Fruit fly (Drosophila melanogaster) whole organism, embryonic: ENCODE data around the gene rdog.

Experiments
- Abd-B ChIP-seq: fragments of 200-800 bp; sonication (Bioruptor generic); optimal IDR thresholded peaks from 2 replicates; lab custom pipeline; 2018; ENCODE audit warnings: missing biosample characterization, mild to moderate bottlenecking, missing genetic modification characterization, moderate library complexity
- Adf1 ChIP-seq: fragments of 200-800 bp; sonication (Bioruptor generic); IDR thresholded peaks from 2 replicates; pipeline ENCODE4 v1.3.6; 2022; ENCODE audit warnings: missing biosample characterization, missing genetic modification characterization
- Blimp-1 ChIP-seq: fragments of 200-800 bp; sonication (Bioruptor generic); optimal IDR thresholded peaks from 3 replicates; lab custom pipeline; 2018; ENCODE audit warnings: missing biosample characterization, missing genetic modification characterization, mild to moderate bottlenecking, moderate library complexity, missing genetic modification reagents
- CG10147 ChIP-seq: fragments of 200-800 bp; sonication (Bioruptor generic); optimal IDR thresholded peaks from 2 replicates; lab custom pipeline; 2019; ENCODE audit warnings: missing biosample characterization, mild to moderate bottlenecking, missing genetic modification characterization, moderate library complexity
- CG10274 ChIP-seq: fragments of 200-800 bp; sonication (Bioruptor generic); optimal IDR thresholded peaks from 3 replicates; lab custom pipeline; 2017; ENCODE audit warnings: missing biosample characterization, mild to moderate bottlenecking, missing genetic modification characterization
- CG11093 ChIP-seq: fragments of 200-800 bp; sonication (Bioruptor generic); IDR thresholded peaks from 3 replicates; pipeline ENCODE4 v1.3.6; 2022; ENCODE audit warnings: missing biosample characterization, missing genetic modification characterization
- CG11398 ChIP-seq: fragments of 200-800 bp; sonication (Bioruptor generic); optimal IDR thresholded peaks from 2 replicates; lab custom pipeline; 2016; ENCODE audit warnings: missing biosample characterization, missing genetic modification characterization
- CG11504 ChIP-seq: fragments of 200-800 bp; sonication (Bioruptor generic); optimal IDR thresholded peaks from 3 replicates; lab custom pipeline; 2019; ENCODE audit warnings: missing biosample characterization, mild to moderate bottlenecking, missing genetic modification characterization, moderate library complexity
- CG12236 ChIP-seq: fragments of 200-800 bp; sonication (Bioruptor generic); optimal IDR thresholded peaks from 2 replicates; lab custom pipeline; 2016; ENCODE audit warnings: missing biosample characterization, missing genetic modification characterization
- CG12659 ChIP-seq: fragments of 200-800 bp; sonication (Bioruptor generic); optimal IDR thresholded peaks from 3 replicates; lab custom pipeline; 2017; ENCODE audit warnings: mild to moderate bottlenecking, missing biosample characterization, missing genetic modification reagents, missing genetic modification characterization
- CG14050 ChIP-seq: fragments of 200-800 bp; sonication (Bioruptor generic); IDR thresholded peaks from 3 replicates; pipeline ENCODE4 v1.3.6; 2022; ENCODE audit warnings: missing biosample characterization, missing genetic modification characterization
- CG15011 ChIP-seq: fragments of 200-800 bp; sonication (Bioruptor generic); optimal IDR thresholded peaks from 3 replicates; lab custom pipeline; 2018; ENCODE audit warnings: missing biosample characterization, mild to moderate bottlenecking, missing genetic modification characterization
- CG1602 ChIP-seq: fragments of 200-800 bp; sonication (Bioruptor generic); optimal IDR thresholded peaks from 3 replicates; lab custom pipeline; 2016; ENCODE audit warnings: missing biosample characterization, missing genetic modification characterization
- CG1603 ChIP-seq: fragments of 200-800 bp; sonication (Bioruptor generic); optimal IDR thresholded peaks from 2 replicates; lab custom pipeline; 2019; ENCODE audit warnings: missing biosample characterization, mild to moderate bottlenecking, missing genetic modification characterization, moderate library complexity
- CG17802 ChIP-seq: fragments of 200-800 bp; sonication (Bioruptor generic); optimal IDR thresholded peaks from 2 replicates; lab custom pipeline; 2018; ENCODE audit warnings: missing biosample characterization, mild to moderate bottlenecking, missing genetic modification characterization, moderate library complexity
- CG17829 ChIP-seq: fragments of 200-800 bp; optimal IDR thresholded peaks from 2 replicates; lab custom pipeline; 2019; ENCODE audit warnings: missing biosample characterization, mild to moderate bottlenecking, missing genetic modification characterization, moderate library complexity
- CG1832 ChIP-seq: fragments of 200-800 bp; sonication (Bioruptor generic); optimal IDR thresholded peaks from 2 replicates; lab custom pipeline; 2017; ENCODE audit warnings: missing biosample characterization, mild to moderate bottlenecking, missing genetic modification characterization, inconsistent platforms
- CG18619 ChIP-seq: fragments of 200-800 bp; sonication (Bioruptor generic); optimal IDR thresholded peaks from 3 replicates; lab custom pipeline; 2017; ENCODE audit warnings: missing biosample characterization, mild to moderate bottlenecking, missing genetic modification characterization
- CG32767 ChIP-seq: fragments of 200-800 bp; sonication (Bioruptor generic); IDR thresholded peaks from 2 replicates; pipeline ENCODE4 v1.3.6; 2022; ENCODE audit warnings: missing biosample characterization, missing genetic modification characterization
- CG34422 ChIP-seq: fragments of 200-800 bp; sonication (Bioruptor generic); IDR thresholded peaks from 3 replicates; pipeline ENCODE4 v1.3.6; 2022; ENCODE audit warnings: missing biosample characterization, missing genetic modification characterization
- CG3995 ChIP-seq: fragments of 200-800 bp; sonication (Bioruptor generic); optimal IDR thresholded peaks from 3 replicates; lab custom pipeline; 2016; ENCODE audit warnings: missing biosample characterization, missing genetic modification characterization
- CG4404 ChIP-seq: fragments of 200-800 bp; sonication (Bioruptor generic); IDR thresholded peaks from 2 replicates; pipeline ENCODE4 v1.3.6; 2022; ENCODE audit warnings: missing biosample characterization, missing genetic modification characterization
- CG4707 ChIP-seq: fragments of 200-800 bp; sonication (Bioruptor generic); optimal IDR thresholded peaks from 2 replicates; lab custom pipeline; 2018; ENCODE audit warnings: missing biosample characterization, mild to moderate bottlenecking, missing genetic modification characterization, moderate library complexity
- CG6175 ChIP-seq: fragments of 200-800 bp; sonication (Bioruptor generic); IDR thresholded peaks from 3 replicates; pipeline ENCODE4 v1.3.6; 2022; ENCODE audit warnings: missing biosample characterization, missing genetic modification characterization
- CG6689 ChIP-seq: fragments of 200-800 bp; sonication (Bioruptor generic); IDR thresholded peaks from 2 replicates; pipeline ENCODE4 v1.3.6; 2022; ENCODE audit warnings: missing biosample characterization, missing genetic modification characterization
- CG9609 ChIP-seq: fragments of 200-800 bp; sonication (Bioruptor generic); optimal IDR thresholded peaks from 3 replicates; lab custom pipeline; 2016; ENCODE audit warnings: missing biosample characterization, missing genetic modification characterization
- CTCF ChIP-seq: fragments of 200-800 bp; sonication (Bioruptor generic); optimal IDR thresholded peaks from 2 replicates; lab custom pipeline; 2017; ENCODE audit warnings: missing biosample characterization, mild to moderate bottlenecking, missing genetic modification characterization, moderate library complexity
- CkIIα-i1 ChIP-seq: fragments of 200-800 bp; sonication (Bioruptor generic); IDR thresholded peaks from 2 replicates; pipeline ENCODE4 v1.3.6; 2022; ENCODE audit warnings: missing biosample characterization, missing genetic modification characterization
- Eip74EF ChIP-seq, 2 experiments: fragments of 200-800 bp in 1 of 2; fragments of >200 bp in 1 of 2; sonication (Bioruptor generic) in 1 of 2; optimal IDR thresholded peaks; 2 replicates each; lab custom pipeline; 2017 to 2019; ENCODE audit warnings: missing biosample characterization in 2 of 2, missing genetic modification characterization in 2 of 2, mild to moderate bottlenecking in 1 of 2, moderate library complexity in 1 of 2
- Fer2 ChIP-seq: fragments of 200-800 bp; sonication (Bioruptor generic); optimal IDR thresholded peaks from 2 replicates; lab custom pipeline; 2018; ENCODE audit warnings: missing biosample characterization, mild to moderate bottlenecking, missing genetic modification characterization, moderate library complexity
- H2.0 ChIP-seq: fragments of 200-800 bp; sonication (Bioruptor generic); IDR thresholded peaks from 2 replicates; pipeline ENCODE4 v1.3.6; 2022; ENCODE audit warnings: missing biosample characterization, missing genetic modification characterization
- Hmr ChIP-seq: fragments of 200-800 bp; sonication (Bioruptor generic); optimal IDR thresholded peaks from 3 replicates; lab custom pipeline; 2017; ENCODE audit warnings: mild to moderate bottlenecking, missing biosample characterization, missing genetic modification reagents, missing genetic modification characterization
- Lpt ChIP-seq: fragments of >200 bp; optimal IDR thresholded peaks from 2 replicates; lab custom pipeline; 2018; ENCODE audit warnings: missing biosample characterization, missing genetic modification characterization
- MBD-R2 ChIP-seq: fragments of 200-800 bp; sonication (Bioruptor generic); IDR thresholded peaks from 2 replicates; pipeline ENCODE4 v1.3.6; 2022; ENCODE audit warnings: missing biosample characterization, missing genetic modification characterization
- MTF-1 ChIP-seq: fragments of 200-800 bp; sonication (Bioruptor generic); optimal IDR thresholded peaks from 2 replicates; lab custom pipeline; 2018; ENCODE audit warnings: missing biosample characterization, mild to moderate bottlenecking, missing genetic modification characterization, borderline replicate concordance
- Max ChIP-seq: fragments of 200-800 bp; sonication (Bioruptor generic); optimal IDR thresholded peaks from 2 replicates; lab custom pipeline; 2016; ENCODE audit warnings: missing biosample characterization, mild to moderate bottlenecking, missing genetic modification characterization
- Mes4 ChIP-seq: fragments of 200-800 bp; sonication (Bioruptor generic); optimal IDR thresholded peaks from 2 replicates; lab custom pipeline; 2016; ENCODE audit warnings: missing biosample characterization, missing genetic modification characterization
- Mrtf ChIP-seq: fragments of 200-800 bp; sonication (Bioruptor generic); IDR thresholded peaks from 3 replicates; pipeline ENCODE4 v1.3.6; 2022; ENCODE audit warnings: missing biosample characterization, missing genetic modification characterization
- Myb ChIP-seq: fragments of 200-800 bp; sonication (Bioruptor generic); optimal IDR thresholded peaks from 2 replicates; lab custom pipeline; 2016; ENCODE audit warnings: missing biosample characterization, missing genetic modification characterization
- Nf-YB ChIP-seq: fragments of 200-800 bp; sonication (Bioruptor generic); optimal IDR thresholded peaks from 3 replicates; lab custom pipeline; 2019; ENCODE audit warnings: missing biosample characterization, mild to moderate bottlenecking, missing genetic modification characterization, moderate library complexity
- ase ChIP-seq: fragments of 200-800 bp; sonication (Bioruptor generic); IDR thresholded peaks from 3 replicates; pipeline ENCODE4 v1.3.6; 2022; ENCODE audit warnings: missing biosample characterization, missing genetic modification characterization
- ato ChIP-seq: fragments of 200-800 bp; sonication (Bioruptor generic); IDR thresholded peaks from 2 replicates; pipeline ENCODE4 v1.3.6; 2022; ENCODE audit warnings: missing biosample characterization, missing genetic modification characterization; ENCODE audit not compliant: partially characterized antibody
- cas ChIP-seq: fragments of 200-800 bp; sonication (Bioruptor generic); IDR thresholded peaks from 2 replicates; pipeline ENCODE4 v1.3.6; 2022; ENCODE audit warnings: missing biosample characterization, missing genetic modification characterization
- eve ChIP-seq, 2 experiments: fragments of >200 bp; optimal IDR thresholded peaks; 2 replicates each; lab custom pipeline; 2017; ENCODE audit warnings: missing biosample characterization in 2 of 2, missing genetic modification characterization in 2 of 2
- hb ChIP-seq: fragments of 200-800 bp; sonication (Bioruptor generic); IDR thresholded peaks from 3 replicates; pipeline ENCODE4 v1.3.6; 2022; ENCODE audit warnings: missing biosample characterization, missing genetic modification characterization; ENCODE audit not compliant: partially characterized antibody
- jing ChIP-seq: fragments of 200-800 bp; sonication (Bioruptor generic); optimal IDR thresholded peaks from 2 replicates; lab custom pipeline; 2018; ENCODE audit warnings: missing biosample characterization, mild to moderate bottlenecking, missing genetic modification characterization
- kay ChIP-seq: fragments of 200-800 bp; sonication (Bioruptor generic); optimal IDR thresholded peaks from 2 replicates; lab custom pipeline; 2016; ENCODE audit warnings: missing biosample characterization, missing genetic modification characterization
- otp ChIP-seq: fragments of 200-800 bp; sonication (Bioruptor generic); IDR thresholded peaks from 3 replicates; pipeline ENCODE4, ENCODE4 v1.3.6; 2022; ENCODE audit warnings: missing biosample characterization, missing genetic modification characterization
- psq ChIP-seq: fragments of 200-800 bp; sonication (Bioruptor generic); optimal IDR thresholded peaks from 2 replicates; lab custom pipeline; 2017; ENCODE audit warnings: missing biosample characterization, missing genetic modification characterization
- ro ChIP-seq: fragments of 200-800 bp; sonication (Bioruptor generic); IDR thresholded peaks from 2 replicates; pipeline ENCODE4 v1.3.6; 2022; ENCODE audit warnings: missing biosample characterization, missing genetic modification characterization
- sim ChIP-seq: fragments of 200-800 bp; sonication (Bioruptor generic); IDR thresholded peaks from 2 replicates; pipeline ENCODE4 v1.3.6; 2022; ENCODE audit warnings: missing biosample characterization, missing genetic modification characterization
- zf30C ChIP-seq: fragments of 200-800 bp; sonication (Bioruptor generic); optimal IDR thresholded peaks from 3 replicates; lab custom pipeline; 2018; ENCODE audit warnings: missing biosample characterization, mild to moderate bottlenecking, missing genetic modification characterization

rdog gene

dm6 chr3R:29138961-29139527 lies 18.9 kb upstream of the rdog start (continued):
- TF ChIP-seq ato (GFP tag; lab: Robert Waterston, UW) (no peak), ase (GFP tag; lab: Robert Waterston, UW) (no peak), CG11398 (GFP tag; lab: Kevin White, UChicago) (no peak), CG1832 (GFP tag; lab: Kevin White, UChicago) (no peak), Hmr (GFP tag; lab: Kevin White, UChicago) (no peak), hb (GFP tag; lab: Robert Waterston, UW) (no peak), MBD-R2 (GFP tag; lab: Robert Waterston, UW) (no peak), CG17802 (tag; lab: Kevin White, UChicago) (no peak), H2.0 (GFP tag; lab: Robert Waterston, UW) (no peak), Myb (no peak), zf30C (GFP tag; lab: Kevin White, UChicago) (peak; percentile 45), CG12236 (GFP tag; lab: Kevin White, UChicago) (no peak), CG6689 (GFP tag; lab: Robert Waterston, UW) (no peak), kay (GFP tag; lab: Kevin White, UChicago) (no peak), CG11504 (tag; lab: Kevin White, UChicago) (no peak), eve (GFP tag; optimal IDR thresholded peaks at IDR 0.05; lab: Kevin White, UChicago) (no peak), CG4404 (GFP tag; lab: Robert Waterston, UW) (no peak), CG10274 (GFP tag; lab: Kevin White, UChicago) (no peak), CG4707 (GFP tag; lab: Kevin White, UChicago) (no peak), cas (no peak), Mrtf (GFP tag; lab: Robert Waterston, UW) (no peak), Mes4 (GFP tag; lab: Kevin White, UChicago) (no peak), CG10147 (no peak), otp (GFP tag; lab: Robert Waterston, UW) (no peak), CkIIα-i1 (GFP tag; lab: Robert Waterston, UW) (no peak), CG1603 (tag; lab: Kevin White, UChicago) (peak; percentile 41), CG6175 (GFP tag; lab: Robert Waterston, UW) (no peak), CG32767 (no peak), Fer2 (tag; lab: Kevin White, UChicago) (no peak), CG12659 (GFP tag; lab: Kevin White, UChicago) (peak; percentile 5), Blimp-1 (GFP tag; lab: Kevin White, UChicago) (no peak), psq (no peak), Eip74EF (GFP tag; optimal IDR thresholded peaks at IDR 0.05; lab: Kevin White, UChicago) (no peak), CG9609 (GFP tag; lab: Kevin White, UChicago) (peak; percentile 5), Adf1 (no peak), CG1602 (GFP tag; lab: Kevin White, UChicago) (no peak), Abd-B (GFP tag; lab: Kevin White, UChicago) (no peak), CG14050 (GFP tag; lab: Robert Waterston, UW) (no peak), Nf-YB (GFP tag; lab: Kevin White, UChicago) (no peak), CG18619 (no peak), CG17829 (tag; lab: Kevin White, UChicago) (peak; percentile 8), MTF-1 (GFP tag; lab: Kevin White, UChicago) (no peak), CG15011 (GFP tag; lab: Kevin White, UChicago) (no peak), ro (GFP tag; lab: Robert Waterston, UW) (no peak), CG3995 (GFP tag; lab: Kevin White, UChicago) (no peak), sim (GFP tag; lab: Robert Waterston, UW) (no peak), jing (no peak), Lpt (GFP tag; lab: Kevin White, UChicago) (no peak), CTCF (GFP tag; lab: Kevin White, UChicago) (no peak), CG11093 (GFP tag; lab: Robert Waterston, UW) (no peak), Max (GFP tag; lab: Kevin White, UChicago) (no peak), CG34422 (GFP tag; lab: Robert Waterston, UW) (no peak)
